Worm (Caenorhabditis elegans) whole organism, L2 larva: Measurements from ENCODE around the gene mob-2.

Source experiments
- R02D3.7 ChIP-seq: fragments of 150-350 bp; optimal IDR thresholded peaks from 2 replicates; lab custom pipeline; 2014; ENCODE audit warnings: missing biosample characterization, missing genetic modification characterization
- Y55F3AM.14 ChIP-seq: fragments of 200-800 bp; sonication (Bioruptor generic); optimal IDR thresholded peaks from 2 replicates; lab custom pipeline; 2018; ENCODE audit warnings: mild to moderate bottlenecking, missing genetic modification characterization, missing compliant biosample characterization
- aly-2 ChIP-seq: fragments of 150-350 bp; optimal IDR thresholded peaks from 2 replicates; lab custom pipeline; 2014; ENCODE audit warnings: missing biosample characterization, missing genetic modification characterization
- ama-1 ChIP-seq: fragments of 150-350 bp; optimal IDR thresholded peaks from 2 replicates; lab custom pipeline; 2018; ENCODE audit warnings: inconsistent platforms
- ceh-16 ChIP-seq: fragments of 150-350 bp; optimal IDR thresholded peaks from 2 replicates; lab custom pipeline; 2014; ENCODE audit warnings: missing biosample characterization, missing genetic modification characterization
- elt-3 ChIP-seq: sonication (generic microtip); optimal IDR thresholded peaks from 2 replicates; lab custom pipeline; 2017; ENCODE audit warnings: missing biosample characterization, missing genetic modification characterization
- gmeb-1 ChIP-seq: fragments of 150-350 bp; optimal IDR thresholded peaks from 2 replicates; lab custom pipeline; 2014; ENCODE audit warnings: missing biosample characterization, missing genetic modification characterization
- lsy-2 ChIP-seq, 2 experiments: fragments of 150-350 bp in 1 of 2; sonication (generic microtip) in 1 of 2; optimal IDR thresholded peaks; 2 replicates each; lab custom pipeline; 2014 to 2017; ENCODE audit warnings: missing biosample characterization in 2 of 2, missing genetic modification characterization in 2 of 2
- nhr-10 ChIP-seq: sonication (generic microtip); optimal IDR thresholded peaks from 2 replicates; lab custom pipeline; 2017; ENCODE audit warnings: missing biosample characterization, missing genetic modification characterization
- nhr-21 ChIP-seq: fragments of 150-350 bp; optimal IDR thresholded peaks from 2 replicates; lab custom pipeline; 2014; ENCODE audit warnings: missing biosample characterization, missing genetic modification characterization
- nhr-237 ChIP-seq: fragments of 150-350 bp; optimal IDR thresholded peaks from 2 replicates; lab custom pipeline; 2014; ENCODE audit warnings: missing biosample characterization, missing genetic modification characterization
- nhr-25 ChIP-seq: fragments of 150-350 bp; sonication (generic microtip); optimal IDR thresholded peaks from 3 replicates; lab custom pipeline; 2014; ENCODE audit warnings: missing biosample characterization, missing genetic modification characterization
- nhr-6 ChIP-seq: fragments of 150-350 bp; optimal IDR thresholded peaks from 2 replicates; lab custom pipeline; 2014; ENCODE audit warnings: missing biosample characterization, missing genetic modification characterization
- nhr-77 ChIP-seq: fragments of 150-350 bp; optimal IDR thresholded peaks from 2 replicates; lab custom pipeline; 2014; ENCODE audit warnings: missing biosample characterization, missing genetic modification characterization
- skn-1 ChIP-seq: sonication (generic microtip); optimal IDR thresholded peaks from 2 replicates; lab custom pipeline; 2017; ENCODE audit warnings: missing biosample characterization, missing genetic modification characterization
- sma-3 ChIP-seq: sonication (generic microtip); optimal IDR thresholded peaks from 2 replicates; lab custom pipeline; 2016; ENCODE audit warnings: missing genetic modification reagents, missing genetic modification characterization, missing compliant biosample characterization
- unc-62 ChIP-seq: fragments of 150-350 bp; optimal IDR thresholded peaks from 2 replicates; lab custom pipeline; 2014; ENCODE audit warnings: missing biosample characterization, missing genetic modification reagents, missing genetic modification characterization
- ztf-11 ChIP-seq: sonication (generic microtip); optimal IDR thresholded peaks from 2 replicates; lab custom pipeline; 2017; ENCODE audit warnings: missing biosample characterization, missing genetic modification characterization

Gene mob-2

ce11 chrX:13102838-13103237, 67.0 kb downstream of the mob-2 start:
- no peak for TF ChIP-seq nhr-21 (tag; lab: Kevin White, UChicago)
- no peak for TF ChIP-seq nhr-6
- TF ChIP-seq lsy-2 (tag; optimal IDR thresholded peaks at IDR 0.05; lab: Kevin White, UChicago): no peak
- no peak for TF ChIP-seq aly-2 (tag; lab: Kevin White, UChicago)
- no peak for TF ChIP-seq skn-1 (tag; lab: Kevin White, UChicago)
- TF ChIP-seq elt-3: no peak
- TF ChIP-seq nhr-10 (tag; lab: Kevin White, UChicago): no peak
- no peak for TF ChIP-seq sma-3 (GFP tag; lab: Kevin White, UChicago)
- TF ChIP-seq nhr-25 (tag; lab: Kevin White, UChicago): no peak
- TF ChIP-seq nhr-77 (tag; lab: Kevin White, UChicago): no peak
- no peak for TF ChIP-seq gmeb-1 (tag; lab: Kevin White, UChicago)
- no peak for TF ChIP-seq unc-62 (GFP tag; lab: Kevin White, UChicago)
- no peak for TF ChIP-seq ztf-11 (tag; lab: Kevin White, UChicago)
- TF ChIP-seq R02D3.7: no peak
- TF ChIP-seq ceh-16 (tag; lab: Kevin White, UChicago): no peak
- TF ChIP-seq nhr-237 (tag; lab: Kevin White, UChicago): no peak
- TF ChIP-seq Y55F3AM.14 (GFP tag; lab: Kevin White, UChicago): no peak
- TF ChIP-seq ama-1 (lab: Kevin White, UChicago): no peak
